Fruit fly (Drosophila melanogaster): ENCODE results near the gene mEFG1.
A peak's percentile ranks its signal among the peaks of the same experiment; 100 is the strongest.

Gene mEFG1

DNA sequence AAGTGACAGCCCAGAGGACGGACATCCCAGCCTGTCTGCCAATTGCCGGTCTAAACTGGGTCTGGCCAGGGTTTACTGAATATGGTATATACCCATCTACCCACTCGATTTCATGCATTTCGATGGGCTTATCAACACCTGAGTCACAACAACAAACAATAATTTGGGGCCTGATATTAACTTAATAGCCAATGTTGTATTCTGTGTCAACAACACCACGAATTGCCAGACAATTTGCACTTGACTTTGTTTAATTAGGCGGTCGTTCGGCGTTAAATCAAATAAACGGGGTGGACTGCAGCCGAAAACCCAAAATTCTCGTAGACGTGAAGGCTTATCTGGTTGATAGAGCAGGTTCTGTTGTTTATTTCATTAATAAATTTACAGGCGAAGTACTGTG lies 16.4 kb upstream of the mEFG1 start:
- peak; percentile 93 for TF ChIP-seq h (GFP tag; optimal IDR thresholded peaks at IDR 0.05)
- peak; percentile 32 for TF ChIP-seq dmrt93B (GFP tag; optimal IDR thresholded peaks at IDR 0.05)
- TF ChIP-seq OdsH (GFP tag; optimal IDR thresholded peaks at IDR 0.05): peak; percentile 92
- peak; percentile 65 for TF ChIP-seq Rel (GFP tag; optimal IDR thresholded peaks at IDR 0.05)
- TF ChIP-seq Rel (tag; optimal IDR thresholded peaks at IDR 0.05): peak; percentile 44
- TF ChIP-seq brk (GFP tag; optimal IDR thresholded peaks at IDR 0.05): peak; percentile 80
- TF ChIP-seq CrebA (GFP tag; optimal IDR thresholded peaks at IDR 0.05; ENCODE audit: borderline replicate concordance): peak; percentile 88
- TF ChIP-seq sv (GFP tag; optimal IDR thresholded peaks at IDR 0.05): no peak
- TF ChIP-seq psq (GFP tag; optimal IDR thresholded peaks at IDR 0.05): peak; percentile 56
- TF ChIP-seq rgr (GFP tag; optimal IDR thresholded peaks at IDR 0.05): peak; percentile 89
- TF ChIP-seq jim (GFP tag; optimal IDR thresholded peaks at IDR 0.05): peak; percentile 7
- no peak for TF ChIP-seq usp (GFP tag; optimal IDR thresholded peaks at IDR 0.05)
- TF ChIP-seq ey (GFP tag; optimal IDR thresholded peaks at IDR 0.05): peak; percentile 57
- TF ChIP-seq Hnf4 (GFP tag; optimal IDR thresholded peaks at IDR 0.05): peak; percentile 83
- TF ChIP-seq lola (GFP tag; optimal IDR thresholded peaks at IDR 0.05): no peak
- peak; percentile 5 for TF ChIP-seq HLH106 (tag; optimal IDR thresholded peaks at IDR 0.05)
- TF ChIP-seq tai (GFP tag; optimal IDR thresholded peaks at IDR 0.05): peak; percentile 81
- no peak for TF ChIP-seq pan (optimal IDR thresholded peaks at IDR 0.05)
- peak in 1 of 2 experiments; percentile 0 for TF ChIP-seq dl (GFP tag; optimal IDR thresholded peaks at IDR 0.05; ENCODE audit: insufficient read depth in 1 of 2, partially characterized antibody in 2 of 2)
- TF ChIP-seq Hr83 (GFP tag; optimal IDR thresholded peaks at IDR 0.05; ENCODE audit: poor library complexity, severe bottlenecking): peak; percentile 99
- no peak for TF ChIP-seq N (GFP tag; optimal IDR thresholded peaks at IDR 0.05)
- peak; percentile 68 for TF ChIP-seq sage (GFP tag; optimal IDR thresholded peaks at IDR 0.05)
- peak; percentile 81 for TF ChIP-seq Jra (GFP tag; optimal IDR thresholded peaks at IDR 0.05)
- no peak for TF ChIP-seq Myc (optimal IDR thresholded peaks at IDR 0.05)
- peak; percentile 84 for TF ChIP-seq br (GFP tag; optimal IDR thresholded peaks at IDR 0.05)
- TF ChIP-seq Dfd (GFP tag; optimal IDR thresholded peaks at IDR 0.05): no peak
- TF ChIP-seq GATAd (GFP tag; optimal IDR thresholded peaks at IDR 0.05): peak; percentile 61
- no peak for TF ChIP-seq Dif (GFP tag; optimal IDR thresholded peaks at IDR 0.05; ENCODE audit: partially characterized antibody)
- TF ChIP-seq fru (GFP tag; optimal IDR thresholded peaks at IDR 0.05): peak; percentile 70
- peak; percentile 24 for TF ChIP-seq CG9705 (GFP tag; optimal IDR thresholded peaks at IDR 0.05)
- peak; percentile 30 for TF ChIP-seq woc (GFP tag; optimal IDR thresholded peaks at IDR 0.05)
- TF ChIP-seq dsf (GFP tag; optimal IDR thresholded peaks at IDR 0.05; ENCODE audit: borderline replicate concordance): no peak
- peak; percentile 88 for TF ChIP-seq CG32264 (GFP tag; optimal IDR thresholded peaks at IDR 0.05)
- TF ChIP-seq Mio (GFP tag; optimal IDR thresholded peaks at IDR 0.05): peak; percentile 34
- no peak for TF ChIP-seq Hr78 (GFP tag; optimal IDR thresholded peaks at IDR 0.05)
- peak; percentile 77 to 78 for TF ChIP-seq foxo (GFP tag; optimal IDR thresholded peaks at IDR 0.05)
- no peak for TF ChIP-seq Abd-B (GFP tag; optimal IDR thresholded peaks at IDR 0.05)
- peak; percentile 66 for TF ChIP-seq Sp1 (GFP tag; optimal IDR thresholded peaks at IDR 0.05)
- TF ChIP-seq Vsx2 (GFP tag; optimal IDR thresholded peaks at IDR 0.05; ENCODE audit: partially characterized antibody): no peak

DNA sequence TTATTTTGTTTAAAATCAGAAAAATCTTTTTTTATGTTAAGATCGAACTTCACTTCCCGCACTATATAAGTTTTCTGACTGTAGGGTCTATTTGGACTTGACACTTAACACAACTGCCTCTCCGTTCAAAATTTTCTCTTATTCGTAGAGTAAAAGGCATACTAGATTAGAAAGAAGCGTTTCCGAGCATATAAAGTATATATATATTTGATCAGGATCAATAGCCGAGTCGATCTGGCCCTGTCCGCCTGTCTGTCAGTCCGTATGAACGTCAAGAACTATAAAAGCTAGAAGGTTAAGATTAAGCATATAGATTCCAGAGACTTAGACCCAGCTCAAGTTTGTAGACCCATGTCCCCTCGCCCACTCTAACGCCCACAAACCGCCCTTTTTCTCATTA lies 9.8 kb upstream of the mEFG1 start, which contains the start of gene CG43800:
Gene CG43800 (minus strand): TSS at position 101 of the 400 bp plus-strand sequence.
- TF ChIP-seq HLH106 (tag; optimal IDR thresholded peaks at IDR 0.05) (no peak), Myc (optimal IDR thresholded peaks at IDR 0.05) (no peak), Hnf4 (GFP tag; optimal IDR thresholded peaks at IDR 0.05) (no peak), rgr (GFP tag; optimal IDR thresholded peaks at IDR 0.05) (no peak), sv (GFP tag; optimal IDR thresholded peaks at IDR 0.05) (no peak), Abd-B (GFP tag; optimal IDR thresholded peaks at IDR 0.05) (no peak), Rel (GFP tag; optimal IDR thresholded peaks at IDR 0.05) (no peak), Rel (tag; optimal IDR thresholded peaks at IDR 0.05) (no peak), jim (GFP tag; optimal IDR thresholded peaks at IDR 0.05) (no peak), lola (GFP tag; optimal IDR thresholded peaks at IDR 0.05) (no peak), Hr83 (GFP tag; optimal IDR thresholded peaks at IDR 0.05; ENCODE audit: poor library complexity, severe bottlenecking) (no peak), dsf (GFP tag; optimal IDR thresholded peaks at IDR 0.05; ENCODE audit: borderline replicate concordance) (no peak), GATAd (GFP tag; optimal IDR thresholded peaks at IDR 0.05) (no peak), Sp1 (GFP tag; optimal IDR thresholded peaks at IDR 0.05) (no peak), Mio (GFP tag; optimal IDR thresholded peaks at IDR 0.05) (no peak), pan (optimal IDR thresholded peaks at IDR 0.05) (no peak), Vsx2 (GFP tag; optimal IDR thresholded peaks at IDR 0.05; ENCODE audit: partially characterized antibody) (no peak), CrebA (GFP tag; optimal IDR thresholded peaks at IDR 0.05; ENCODE audit: borderline replicate concordance) (no peak)

Measured in whole organism, wandering third instar larva.